Fruit fly (Drosophila melanogaster): ENCODE measurements around the gene CG3698.

CG3698 gene

dm6 chr3L:20800208-20800607, 2.0 kb upstream of the CG3698 start, which contains the start of gene Spc105R (continued):
- no peak for TF ChIP-seq Dip2 (GFP tag; IDR thresholded peaks at IDR 0.05)
- TF ChIP-seq CG11560 (tag; IDR thresholded peaks at IDR 0.05) = no peak
- TF ChIP-seq CG12299 (tag; optimal IDR thresholded peaks at IDR 0.05) = no peak
- peak; percentile 80 for TF ChIP-seq CG1603 (tag; optimal IDR thresholded peaks at IDR 0.05)
- TF ChIP-seq kay (GFP tag; optimal IDR thresholded peaks at IDR 0.05) = no peak
- no peak for TF ChIP-seq Fer2 (tag; optimal IDR thresholded peaks at IDR 0.05)
- no peak for TF ChIP-seq caup (GFP tag; optimal IDR thresholded peaks at IDR 0.05; ENCODE audit: severe bottlenecking)
- TF ChIP-seq ftz-f1 (GFP tag; optimal IDR thresholded peaks at IDR 0.05) = no peak
- TF ChIP-seq gsb (GFP tag; IDR thresholded peaks at IDR 0.05) = no peak
- TF ChIP-seq MESR4 (GFP tag; optimal IDR thresholded peaks at IDR 0.05) = peak; percentile 41
- no peak for TF ChIP-seq CG3065 (GFP tag; optimal IDR thresholded peaks at IDR 0.05)
- TF ChIP-seq CG10959 (GFP tag; IDR thresholded peaks at IDR 0.05) = no peak
- no peak for TF ChIP-seq Antp (GFP tag; optimal IDR thresholded peaks at IDR 0.05)
- TF ChIP-seq CG1792 (GFP tag; optimal IDR thresholded peaks at IDR 0.05) = no peak
- TF ChIP-seq vfl (GFP tag; optimal IDR thresholded peaks at IDR 0.05) = no peak
- peak; percentile 73 for TF ChIP-seq CG33213 (GFP tag; optimal IDR thresholded peaks at IDR 0.05)
- TF ChIP-seq CG10147 (GFP tag; optimal IDR thresholded peaks at IDR 0.05) = no peak
- no peak for TF ChIP-seq Trl (optimal IDR thresholded peaks at IDR 0.05)
- TF ChIP-seq Trl (GFP tag; optimal IDR thresholded peaks at IDR 0.05) = no peak
- TF ChIP-seq Spps (tag; optimal IDR thresholded peaks at IDR 0.05) = no peak
- no peak for TF ChIP-seq CG18011 (GFP tag; optimal IDR thresholded peaks at IDR 0.05)
- TF ChIP-seq Bteb2 (GFP tag; optimal IDR thresholded peaks at IDR 0.05) = no peak
- peak; percentile 86 for TF ChIP-seq Dp (GFP tag; optimal IDR thresholded peaks at IDR 0.05)
- no peak for TF ChIP-seq Mes4 (GFP tag; optimal IDR thresholded peaks at IDR 0.05)
- no peak for TF ChIP-seq CG15011 (GFP tag; optimal IDR thresholded peaks at IDR 0.05)
- no peak for TF ChIP-seq dimm (GFP tag; IDR thresholded peaks at IDR 0.05)
- TF ChIP-seq CG10979 (tag; optimal IDR thresholded peaks at IDR 0.05) = no peak
- TF ChIP-seq CG4360 (GFP tag; IDR thresholded peaks at IDR 0.05) = no peak
- peak; percentile 47 for TF ChIP-seq stwl (tag; optimal IDR thresholded peaks at IDR 0.05)
- TF ChIP-seq D (optimal IDR thresholded peaks at IDR 0.05) = no peak
- no peak for TF ChIP-seq D (GFP tag; optimal IDR thresholded peaks at IDR 0.05)
- TF ChIP-seq amos (GFP tag; IDR thresholded peaks at IDR 0.05; ENCODE audit: partially characterized antibody) = peak; percentile 31; the same call in 1 of the 2 replicates
- no peak for TF ChIP-seq Sry-β (GFP tag; optimal IDR thresholded peaks at IDR 0.05)
- TF ChIP-seq Hmx (GFP tag; optimal IDR thresholded peaks at IDR 0.05) = no peak
- TF ChIP-seq ap (GFP tag; IDR thresholded peaks at IDR 0.05) = no peak
- peak; percentile 65 for TF ChIP-seq Elba2 (GFP tag; optimal IDR thresholded peaks at IDR 0.05)
- TF ChIP-seq cwo (GFP tag; optimal IDR thresholded peaks at IDR 0.05) = no peak
- TF ChIP-seq cad (GFP tag; optimal IDR thresholded peaks at IDR 0.05) = no peak
- TF ChIP-seq TFAM (GFP tag; optimal IDR thresholded peaks at IDR 0.05) = no peak
- no peak for TF ChIP-seq C15 (GFP tag; IDR thresholded peaks at IDR 0.05)
- peak; percentile 25 for TF ChIP-seq CG15514 (GFP tag; optimal IDR thresholded peaks at IDR 0.05)
- TF ChIP-seq shn (GFP tag; optimal IDR thresholded peaks at IDR 0.05) = no peak
- TF ChIP-seq nmo (GFP tag; optimal IDR thresholded peaks at IDR 0.05) = peak; percentile 31

- TF ChIP-seq Fer1 (GFP tag; optimal IDR thresholded peaks at IDR 0.05) = no peak
- TF ChIP-seq sens (GFP tag) = peak; percentile 11
- TF ChIP-seq Med (GFP tag) = peak; percentile 44
- no peak for TF ChIP-seq Lpt (GFP tag; optimal IDR thresholded peaks at IDR 0.05)
- no peak for TF ChIP-seq Kr (GFP tag; optimal IDR thresholded peaks at IDR 0.05)
- TF ChIP-seq Awh (GFP tag; IDR thresholded peaks at IDR 0.05) = no peak
- TF ChIP-seq CG12391 (tag; optimal IDR thresholded peaks at IDR 0.05) = no peak
- TF ChIP-seq Ets65A (GFP tag) = peak; percentile 93
- no peak for TF ChIP-seq CG4730 (GFP tag; IDR thresholded peaks at IDR 0.05)
- 0 out of 2 replicates have a peak, but pooled peaks have one; percentile 11 for TF ChIP-seq CG5953 (GFP tag; IDR thresholded peaks at IDR 0.05)
- no peak for TF ChIP-seq HLH3B (GFP tag; IDR thresholded peaks at IDR 0.05)
- no peak for TF ChIP-seq CG12219 (GFP tag; optimal IDR thresholded peaks at IDR 0.05)
- TF ChIP-seq oc (tag; optimal IDR thresholded peaks at IDR 0.05) = no peak
These were observed 796 bp downstream of the CG3698 start for dm6 chr3L:20797379-20797778.

Data from whole organism, embryonic.